Fruit fly (Drosophila melanogaster) whole organism, embryonic: ENCODE measurements around the gene CG12075.
A peak's percentile ranks its signal among the peaks of the same experiment; 100 is the strongest.

Experiments
- CG10321 ChIP-seq: fragments of 200-800 bp; sonication (Bioruptor generic); IDR thresholded peaks from 2 replicates; pipeline ENCODE4 v1.3.6; 2022; ENCODE audit warnings: missing biosample characterization, missing genetic modification characterization
- fd102C ChIP-seq: fragments of 200-800 bp; sonication (Bioruptor generic); optimal IDR thresholded peaks from 2 replicates; lab custom pipeline; 2018; ENCODE audit warnings: missing biosample characterization, mild to moderate bottlenecking, missing genetic modification characterization, moderate library complexity
- gce ChIP-seq: fragments of 200-800 bp; sonication (Bioruptor generic); IDR thresholded peaks from 3 replicates; pipeline ENCODE4 v1.3.6; 2022; ENCODE audit warnings: missing biosample characterization, missing genetic modification characterization
- nau ChIP-seq: fragments of 200-800 bp; sonication (Bioruptor generic); optimal IDR thresholded peaks from 3 replicates; lab custom pipeline; 2017; ENCODE audit warnings: missing biosample characterization, mild to moderate bottlenecking, missing genetic modification characterization, missing genetic modification reagents
- pan ChIP-seq, 4 experiments: fragments of >200 bp in 3 of 4; fragments of 200-800 bp in 1 of 4; sonication (Bioruptor generic) in 1 of 4; optimal IDR thresholded peaks in 3 of 4; IDR thresholded peaks in 1 of 4; 2 replicates each; pipeline versions ENCODE4 v1.3.6 to Lab custom; 2017 to 2022; ENCODE audit warnings: missing biosample characterization in 2 of 4, missing genetic modification characterization in 2 of 4, mixed read lengths in 1 of 4

- TF ChIP-seq gce (GFP tag; lab: Robert Waterston, UW): no peak; the same call in 2 of the 3 replicates
- TF ChIP-seq fd102C (GFP tag; lab: Kevin White, UChicago): no peak
- TF ChIP-seq nau (GFP tag; lab: Kevin White, UChicago): no peak
- TF ChIP-seq pan (optimal IDR thresholded peaks at IDR 0.05; lab: Kevin White, UChicago): no peak
- peak in 1 of 2 experiments; percentile 56 for TF ChIP-seq pan (GFP tag; optimal IDR thresholded peaks at IDR 0.05 in 1 of 2, IDR thresholded peaks at IDR 0.05 in 1 of 2)
- peak; percentile 98 for TF ChIP-seq CG10321 (GFP tag; lab: Robert Waterston, UW)
These were observed 32.4 kb upstream of the CG12075 start, which contains the start of gene Lim1 for dm6 chrX:8805729-8806128.
